Fruit fly (Drosophila melanogaster) whole organism, prepupa: ENCODE results near the gene DppIII.

Experiments used
- CG11294 ChIP-seq: fragments of 200-800 bp; sonication (Bioruptor generic); IDR thresholded peaks from 2 replicates; pipeline ENCODE4 v1.3.6; 2022; ENCODE audit warnings: missing biosample characterization, missing genetic modification characterization
- CG31627 ChIP-seq: fragments of 200-800 bp; sonication (Bioruptor generic); optimal IDR thresholded peaks from 3 replicates; lab custom pipeline; 2016; ENCODE audit warnings: missing biosample characterization, missing genetic modification characterization
- CG8632 ChIP-seq: fragments of 200-800 bp; sonication (Bioruptor generic); optimal IDR thresholded peaks from 3 replicates; lab custom pipeline; 2016; ENCODE audit warnings: missing biosample characterization, missing genetic modification characterization
- Ets96B ChIP-seq: fragments of 200-800 bp; optimal IDR thresholded peaks from 2 replicates; lab custom pipeline; 2019; ENCODE audit warnings: missing biosample characterization, mild to moderate bottlenecking, missing genetic modification characterization, moderate library complexity
- Hr39 ChIP-seq: fragments of 200-800 bp; sonication (Bioruptor generic); optimal IDR thresholded peaks from 2 replicates; lab custom pipeline; 2016; ENCODE audit warnings: missing biosample characterization, missing genetic modification characterization
- Smox ChIP-seq: fragments of 200-800 bp; sonication (Bioruptor generic); optimal IDR thresholded peaks from 3 replicates; lab custom pipeline; 2016; ENCODE audit warnings: missing biosample characterization, missing genetic modification characterization
- cyc ChIP-seq: fragments of 200-800 bp; sonication (Bioruptor generic); optimal IDR thresholded peaks from 3 replicates; lab custom pipeline; 2016; ENCODE audit warnings: missing biosample characterization, missing genetic modification characterization
- dsx ChIP-seq: fragments of 200-800 bp; optimal IDR thresholded peaks from 3 replicates; lab custom pipeline; 2019; ENCODE audit warnings: missing biosample characterization, mild to moderate bottlenecking, missing genetic modification characterization, moderate library complexity; ENCODE audit not compliant: poor library complexity, severe bottlenecking
- esn ChIP-seq: fragments of 200-800 bp; sonication (Bioruptor generic); optimal IDR thresholded peaks from 2 replicates; lab custom pipeline; 2016; ENCODE audit warnings: missing biosample characterization, mild to moderate bottlenecking, missing genetic modification characterization, moderate library complexity
- net ChIP-seq: fragments of 200-800 bp; sonication (Bioruptor generic); optimal IDR thresholded peaks from 3 replicates; lab custom pipeline; 2016; ENCODE audit warnings: missing biosample characterization, missing genetic modification characterization
- svp ChIP-seq: fragments of 200-800 bp; sonication (Bioruptor generic); peaks from one replicate; lab custom pipeline; 2016; ENCODE audit warnings: missing biosample characterization, missing genetic modification characterization

The DppIII gene

dm6 chr3R:8368553-8368952 lies 24.4 kb downstream of the DppIII start:
- TF ChIP-seq CG31627 (GFP tag; lab: Kevin White, UChicago) (no peak), Ets96B (no peak), Hr39 (GFP tag; lab: Kevin White, UChicago) (no peak), CG11294 (no peak), Smox (GFP tag; lab: Kevin White, UChicago) (no peak), cyc (GFP tag; lab: Kevin White, UChicago) (no peak), dsx (no peak), CG8632 (GFP tag; lab: Kevin White, UChicago) (no peak), esn (GFP tag; lab: Kevin White, UChicago) (no peak), net (GFP tag; lab: Kevin White, UChicago) (no peak)

- TF ChIP-seq Smox (GFP tag; lab: Kevin White, UChicago) (no peak), svp (GFP tag; lab: Kevin White, UChicago) (peak; percentile 7)
- TF ChIP-seq, all 60 proteins: peak for 1
Measured at dm6 chr3R:8389636-8390035, 45.4 kb downstream of the DppIII start.
